Fruit fly (Drosophila melanogaster) whole organism, embryonic: ENCODE data around the gene CG7607.

ENCODE experiments used
- CG10147 ChIP-seq: fragments of 200-800 bp; sonication (Bioruptor generic); optimal IDR thresholded peaks from 2 replicates; lab custom pipeline; 2019; ENCODE audit warnings: missing biosample characterization, mild to moderate bottlenecking, missing genetic modification characterization, moderate library complexity
- CG11723 ChIP-seq: fragments of 200-800 bp; sonication (Bioruptor generic); optimal IDR thresholded peaks from 2 replicates; lab custom pipeline; 2017; ENCODE audit warnings: missing biosample characterization, mild to moderate bottlenecking, missing genetic modification characterization
- CG13894 ChIP-seq: fragments of 200-800 bp; sonication (Bioruptor generic); optimal IDR thresholded peaks from 3 replicates; lab custom pipeline; 2018; ENCODE audit warnings: missing biosample characterization, mild to moderate bottlenecking, missing genetic modification characterization, moderate library complexity
- CG14710 ChIP-seq: fragments of 200-800 bp; sonication (Bioruptor generic); optimal IDR thresholded peaks from 3 replicates; lab custom pipeline; 2019; ENCODE audit warnings: missing biosample characterization, mild to moderate bottlenecking, missing genetic modification characterization, moderate library complexity
- CG3838 ChIP-seq: fragments of 200-800 bp; sonication (Bioruptor generic); optimal IDR thresholded peaks from 3 replicates; lab custom pipeline; 2016; ENCODE audit warnings: missing biosample characterization, missing genetic modification characterization
- CG4617 ChIP-seq: fragments of 200-800 bp; sonication (Bioruptor generic); optimal IDR thresholded peaks from 3 replicates; lab custom pipeline; 2016; ENCODE audit warnings: missing biosample characterization, missing genetic modification characterization, borderline replicate concordance
- CG5180 ChIP-seq: fragments of 200-800 bp; sonication (Bioruptor generic); optimal IDR thresholded peaks from 3 replicates; lab custom pipeline; 2017; ENCODE audit warnings: missing biosample characterization, missing genetic modification characterization, mild to moderate bottlenecking, moderate library complexity, missing genetic modification reagents
- ase ChIP-seq: fragments of 200-800 bp; sonication (Bioruptor generic); IDR thresholded peaks from 3 replicates; pipeline ENCODE4 v1.3.6; 2022; ENCODE audit warnings: missing biosample characterization, missing genetic modification characterization
- ato ChIP-seq: fragments of 200-800 bp; sonication (Bioruptor generic); IDR thresholded peaks from 2 replicates; pipeline ENCODE4 v1.3.6; 2022; ENCODE audit warnings: missing biosample characterization, missing genetic modification characterization; ENCODE audit not compliant: partially characterized antibody
- chn ChIP-seq: fragments of 200-800 bp; sonication (Bioruptor generic); optimal IDR thresholded peaks from 2 replicates; lab custom pipeline; 2016; ENCODE audit warnings: missing biosample characterization, missing genetic modification characterization
- pzg ChIP-seq: fragments of 200-800 bp; sonication (Bioruptor generic); optimal IDR thresholded peaks from 3 replicates; lab custom pipeline; 2018; ENCODE audit warnings: missing biosample characterization, mild to moderate bottlenecking, missing genetic modification characterization, moderate library complexity

dm6 chr3L:11186768-11187167, 12.7 kb upstream of the CG7607 start:
- no peak for TF ChIP-seq CG14710 (tag; lab: Kevin White, UChicago)
- TF ChIP-seq CG13894 (tag; lab: Kevin White, UChicago): no peak
- no peak for TF ChIP-seq chn (GFP tag; lab: Kevin White, UChicago)
- no peak for TF ChIP-seq ato (GFP tag; lab: Robert Waterston, UW)
- no peak for TF ChIP-seq CG5180
- no peak for TF ChIP-seq CG11723 (GFP tag; lab: Kevin White, UChicago)
- no peak for TF ChIP-seq CG3838
- TF ChIP-seq pzg (GFP tag; lab: Kevin White, UChicago): no peak
- no peak for TF ChIP-seq CG4617 (GFP tag; lab: Kevin White, UChicago)
- no peak for TF ChIP-seq CG10147 (GFP tag; lab: Kevin White, UChicago)
- TF ChIP-seq ase: no peak
